Worm (Caenorhabditis elegans) whole organism, midembryonic: ENCODE results near the gene pafo-1.

Experiments used
- T22C8.4 ChIP-seq: fragments of 200-800 bp; sonication (Bioruptor generic); IDR thresholded peaks from 2 replicates; pipeline ENCODE4 v1.3.6; 2022; ENCODE audit warnings: missing genetic modification characterization, missing compliant biosample characterization
- cog-1 ChIP-seq: sonication (generic microtip); optimal IDR thresholded peaks from 2 replicates; lab custom pipeline; 2016; ENCODE audit warnings: missing genetic modification characterization, missing compliant biosample characterization
- flt-1 ChIP-seq: fragments of 200-800 bp; sonication (Bioruptor generic); IDR thresholded peaks from 2 replicates; pipeline ENCODE4 v1.3.6; 2022; ENCODE audit warnings: missing genetic modification characterization, missing compliant biosample characterization
- klf-2 ChIP-seq: fragments of 200-800 bp; sonication (Bioruptor generic); conservative IDR thresholded peaks from 2 replicates; pipeline ENCODE4 v1.3.6; 2022; ENCODE audit warnings: missing genetic modification reagents, missing genetic modification characterization, missing compliant biosample characterization
- med-1 ChIP-seq: sonication (generic microtip); optimal IDR thresholded peaks from 2 replicates; lab custom pipeline; 2017; ENCODE audit warnings: missing genetic modification characterization, mild to moderate bottlenecking, missing compliant biosample characterization, antibody characterized with exemption, missing genetic modification reagents; ENCODE audit not compliant: insufficient read depth
- ref-1 ChIP-seq: fragments of 200-800 bp; sonication (Bioruptor generic); conservative IDR thresholded peaks from 2 replicates; pipeline ENCODE4 v1.3.6; 2022; ENCODE audit warnings: missing genetic modification reagents, missing genetic modification characterization, missing compliant biosample characterization
- tab-1 ChIP-seq: fragments of 200-800 bp; sonication (Bioruptor generic); IDR thresholded peaks from 2 replicates; pipeline ENCODE4 v1.3.6; 2022; ENCODE audit warnings: missing genetic modification characterization, missing compliant biosample characterization
- ztf-23 ChIP-seq: fragments of 200-800 bp; sonication (Bioruptor generic); IDR thresholded peaks from 2 replicates; pipeline ENCODE4 v1.3.6; 2022; ENCODE audit warnings: missing genetic modification reagents, missing genetic modification characterization, missing compliant biosample characterization
- ztf-29 ChIP-seq: fragments of 200-800 bp; sonication (Bioruptor generic); IDR thresholded peaks from 2 replicates; pipeline ENCODE4 v1.3.6; 2022; ENCODE audit warnings: missing genetic modification reagents, missing genetic modification characterization, missing compliant biosample characterization

ce11 chrV:11488288-11488687 is 33.2 kb upstream of the pafo-1 start:
- TF ChIP-seq cog-1 (tag; lab: Kevin White, UChicago) (no peak), klf-2 (GFP tag; lab: Robert Waterston, UW) (no peak), ref-1 (GFP tag; lab: Robert Waterston, UW) (no peak), flt-1 (GFP tag; lab: Robert Waterston, UW) (no peak), T22C8.4 (GFP tag; lab: Robert Waterston, UW) (no peak), ztf-23 (GFP tag; lab: Robert Waterston, UW) (no peak), ztf-29 (GFP tag; lab: Robert Waterston, UW) (no peak), tab-1 (no peak), med-1 (GFP tag; lab: Kevin White, UChicago) (no peak)
